Fruit fly (Drosophila melanogaster): ENCODE measurements around the gene CG32726.

DNA sequence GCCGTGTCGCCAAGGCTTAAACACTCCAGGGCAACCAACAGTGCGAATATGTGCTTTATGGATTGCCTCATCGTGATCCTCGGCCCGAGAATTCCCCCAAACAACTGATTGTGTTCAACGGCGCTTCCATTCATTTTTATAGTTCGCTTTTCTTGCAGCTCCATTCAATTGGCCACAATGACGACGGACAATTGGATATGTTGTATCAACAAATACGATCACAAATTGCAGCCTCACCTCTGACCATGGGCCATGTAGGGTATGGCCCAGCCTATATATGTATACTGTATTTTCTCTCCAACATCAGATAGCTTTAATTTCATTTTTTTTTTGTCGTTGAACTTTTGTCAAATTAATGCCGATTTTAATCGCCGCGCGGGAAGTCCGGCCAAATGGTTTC is 801 bp downstream of the CG32726 start, which contains the start of gene CG15036:
- TF ChIP-seq psq (GFP tag; optimal IDR thresholded peaks at IDR 0.05) (no peak), fru (GFP tag; optimal IDR thresholded peaks at IDR 0.05) (no peak), Hnf4 (GFP tag; optimal IDR thresholded peaks at IDR 0.05) (no peak), Dif (GFP tag; optimal IDR thresholded peaks at IDR 0.05; ENCODE audit: partially characterized antibody) (no peak), OdsH (GFP tag; optimal IDR thresholded peaks at IDR 0.05) (no peak), Hr78 (GFP tag; optimal IDR thresholded peaks at IDR 0.05) (no peak), Sp1 (GFP tag; optimal IDR thresholded peaks at IDR 0.05) (no peak), h (GFP tag; optimal IDR thresholded peaks at IDR 0.05) (no peak), usp (GFP tag; optimal IDR thresholded peaks at IDR 0.05) (no peak), GATAd (GFP tag; optimal IDR thresholded peaks at IDR 0.05) (no peak), br (GFP tag; optimal IDR thresholded peaks at IDR 0.05) (no peak), rgr (GFP tag; optimal IDR thresholded peaks at IDR 0.05) (no peak)

Data from whole organism, wandering third instar larva.